Fruit fly (Drosophila melanogaster) whole organism, embryonic: ENCODE data around the gene CG17010.

Experiments
- CHES-1-like ChIP-seq: fragments of 200-800 bp; sonication (Bioruptor generic); optimal IDR thresholded peaks from 2 replicates; lab custom pipeline; 2016; ENCODE audit warnings: missing biosample characterization, missing genetic modification characterization
- Ets97D ChIP-seq: fragments of 200-800 bp; sonication (Bioruptor generic); optimal IDR thresholded peaks from 3 replicates; lab custom pipeline; 2016; ENCODE audit warnings: missing biosample characterization, missing genetic modification characterization

dm6 chr2L:12356141-12356540 lies at the start of gene CG17010:
- TF ChIP-seq Ets97D (GFP tag; lab: Kevin White, UChicago) (no peak), CHES-1-like (GFP tag; lab: Kevin White, UChicago) (no peak)
